Worm (Caenorhabditis elegans): ENCODE measurements around the gene grl-30.
"Not testable (repeated sequence)": the region's sequence is repeated elsewhere in the genome, so short reads cannot be mapped to it uniquely, and the experiment has no call there.

The grl-30 gene

ce11 chrV:3597052-3597451 lies 41.0 kb downstream of the grl-30 start, which contains the start of gene srh-212:
Gene srh-212 (minus strand): TSS chrV:3597152.
- not testable (repeated sequence) for TF ChIP-seq aly-2 (tag; optimal IDR thresholded peaks at IDR 0.05); ets-5 (GFP tag; IDR thresholded peaks at IDR 0.05); isw-1 (GFP tag; IDR thresholded peaks at IDR 0.05)

ce11 chrV:3600570-3600969 lies 44.5 kb downstream of the grl-30 start, which contains the start of gene T22F3.7:
Gene T22F3.7 (minus strand): TSS chrV:3600670.
- TF ChIP-seq ceh-8 (GFP tag; optimal IDR thresholded peaks at IDR 0.05) (no peak), nhr-20 (tag; optimal IDR thresholded peaks at IDR 0.05) (no peak), vab-15 (tag; optimal IDR thresholded peaks at IDR 0.05) (no peak), mep-1 (tag; optimal IDR thresholded peaks at IDR 0.05) (no peak), C34B4.2 (tag; optimal IDR thresholded peaks at IDR 0.05) (no peak), lir-3 (tag; optimal IDR thresholded peaks at IDR 0.05; ENCODE audit: poor library complexity) (no peak), hpl-2 (GFP tag; optimal IDR thresholded peaks at IDR 0.05) (no peak), C16A3.4 (tag; optimal IDR thresholded peaks at IDR 0.05) (no peak), ama-1 (optimal IDR thresholded peaks at IDR 0.05) (no peak), lin-13 (GFP tag; optimal IDR thresholded peaks at IDR 0.05) (no peak), nhr-12 (tag; optimal IDR thresholded peaks at IDR 0.05) (no peak), blmp-1 (tag; optimal IDR thresholded peaks at IDR 0.05) (no peak), unc-86 (tag; optimal IDR thresholded peaks at IDR 0.05) (no peak), pax-3 (tag; optimal IDR thresholded peaks at IDR 0.05) (no peak), pqm-1 (tag; optimal IDR thresholded peaks at IDR 0.05) (no peak), mab-9 (GFP tag; IDR thresholded peaks at IDR 0.05) (no peak), hlh-17 (GFP tag; optimal IDR thresholded peaks at IDR 0.05; ENCODE audit: borderline replicate concordance) (no peak), lin-35 (GFP tag; optimal IDR thresholded peaks at IDR 0.05) (no peak)

ce11 chrV:3605325-3605724 lies 49.2 kb downstream of the grl-30 start, which contains the start of gene T22F3.8:
Gene T22F3.8 (minus strand): TSS chrV:3605425.
- TF ChIP-seq sptf-1 (tag; optimal IDR thresholded peaks at IDR 0.05) (no peak), ceh-88 (GFP tag; IDR thresholded peaks at IDR 0.05) (no peak), nhr-19 (GFP tag; conservative IDR thresholded peaks at IDR 0.05) (no peak), nhr-28 (tag; optimal IDR thresholded peaks at IDR 0.05) (no peak), C16A3.4 (tag; optimal IDR thresholded peaks at IDR 0.05) (no peak), hlh-17 (GFP tag; optimal IDR thresholded peaks at IDR 0.05; ENCODE audit: borderline replicate concordance) (no peak), ama-1 (optimal IDR thresholded peaks at IDR 0.05) (no peak)

ce11 chrV:3606391-3606790 lies 50.3 kb downstream of the grl-30 start:
- TF ChIP-seq fkh-8 (tag; optimal IDR thresholded peaks at IDR 0.05) = no peak
- TF ChIP-seq blmp-1 (tag; optimal IDR thresholded peaks at IDR 0.05) = peak; percentile 68
- no peak for TF ChIP-seq aly-2 (tag; optimal IDR thresholded peaks at IDR 0.05)
- peak in 1 of 2 experiments; percentile 25 for TF ChIP-seq lin-35 (GFP tag; optimal IDR thresholded peaks at IDR 0.05)
- no peak for TF ChIP-seq alr-1 (tag; optimal IDR thresholded peaks at IDR 0.05; ENCODE audit: borderline replicate concordance)
- peak; percentile 39 for TF ChIP-seq unc-130 (tag; optimal IDR thresholded peaks at IDR 0.05)
- TF ChIP-seq unc-86 (tag; optimal IDR thresholded peaks at IDR 0.05) = no peak
- no peak for TF ChIP-seq lin-13 (GFP tag; optimal IDR thresholded peaks at IDR 0.05)
- peak; percentile 2 for TF ChIP-seq nhr-90 (tag; optimal IDR thresholded peaks at IDR 0.05; ENCODE audit: poor library complexity)
- peak; percentile 21 for TF ChIP-seq nhr-85 (tag)
- peak in 3 of 6 experiments; percentile 49 to 94 (median 67) for TF ChIP-seq elt-3 (tag; optimal IDR thresholded peaks at IDR 0.05)
- peak; percentile 67 for TF ChIP-seq nhr-20 (tag; optimal IDR thresholded peaks at IDR 0.05)
- peak in 1 of 2 experiments; percentile 11 for TF ChIP-seq lsy-2 (tag; optimal IDR thresholded peaks at IDR 0.05)
- no peak for TF ChIP-seq ceh-63 (GFP tag; optimal IDR thresholded peaks at IDR 0.05)
- TF ChIP-seq mdl-1 (tag; optimal IDR thresholded peaks at IDR 0.05) = peak in 1 of 2 experiments; percentile 52
- TF ChIP-seq nhr-19 (GFP tag; conservative IDR thresholded peaks at IDR 0.05) = peak; percentile 40
- no peak for TF ChIP-seq hlh-17 (GFP tag; optimal IDR thresholded peaks at IDR 0.05; ENCODE audit: borderline replicate concordance)
- TF ChIP-seq ceh-82 (tag; optimal IDR thresholded peaks at IDR 0.05) = no peak
